Worm (Caenorhabditis elegans) whole organism, midembryonic: ENCODE measurements around the gene cct-3.

Experiments
- T22C8.4 ChIP-seq: fragments of 200-800 bp; sonication (Bioruptor generic); IDR thresholded peaks from 2 replicates; pipeline ENCODE4 v1.3.6; 2022; ENCODE audit warnings: missing genetic modification characterization, missing compliant biosample characterization
- cog-1 ChIP-seq: sonication (generic microtip); optimal IDR thresholded peaks from 2 replicates; lab custom pipeline; 2016; ENCODE audit warnings: missing genetic modification characterization, missing compliant biosample characterization
- flt-1 ChIP-seq: fragments of 200-800 bp; sonication (Bioruptor generic); IDR thresholded peaks from 2 replicates; pipeline ENCODE4 v1.3.6; 2022; ENCODE audit warnings: missing genetic modification characterization, missing compliant biosample characterization
- klf-2 ChIP-seq: fragments of 200-800 bp; sonication (Bioruptor generic); conservative IDR thresholded peaks from 2 replicates; pipeline ENCODE4 v1.3.6; 2022; ENCODE audit warnings: missing genetic modification reagents, missing genetic modification characterization, missing compliant biosample characterization
- med-1 ChIP-seq: sonication (generic microtip); optimal IDR thresholded peaks from 2 replicates; lab custom pipeline; 2017; ENCODE audit warnings: missing genetic modification characterization, mild to moderate bottlenecking, missing compliant biosample characterization, antibody characterized with exemption, missing genetic modification reagents; ENCODE audit not compliant: insufficient read depth
- ref-1 ChIP-seq: fragments of 200-800 bp; sonication (Bioruptor generic); conservative IDR thresholded peaks from 2 replicates; pipeline ENCODE4 v1.3.6; 2022; ENCODE audit warnings: missing genetic modification reagents, missing genetic modification characterization, missing compliant biosample characterization
- tab-1 ChIP-seq: fragments of 200-800 bp; sonication (Bioruptor generic); IDR thresholded peaks from 2 replicates; pipeline ENCODE4 v1.3.6; 2022; ENCODE audit warnings: missing genetic modification characterization, missing compliant biosample characterization
- ztf-23 ChIP-seq: fragments of 200-800 bp; sonication (Bioruptor generic); IDR thresholded peaks from 2 replicates; pipeline ENCODE4 v1.3.6; 2022; ENCODE audit warnings: missing genetic modification reagents, missing genetic modification characterization, missing compliant biosample characterization
- ztf-29 ChIP-seq: fragments of 200-800 bp; sonication (Bioruptor generic); IDR thresholded peaks from 2 replicates; pipeline ENCODE4 v1.3.6; 2022; ENCODE audit warnings: missing genetic modification reagents, missing genetic modification characterization, missing compliant biosample characterization

ce11 chrII:2215512-2215911 is 17.8 kb upstream of the cct-3 start:
- TF ChIP-seq flt-1 (GFP tag; lab: Robert Waterston, UW) (no peak), med-1 (no peak), ztf-29 (GFP tag; lab: Robert Waterston, UW) (no peak), T22C8.4 (GFP tag; lab: Robert Waterston, UW) (no peak), cog-1 (tag; lab: Kevin White, UChicago) (no peak), tab-1 (no peak), klf-2 (GFP tag; lab: Robert Waterston, UW) (no peak), ztf-23 (GFP tag; lab: Robert Waterston, UW) (no peak), ref-1 (no peak)
